Fruit fly (Drosophila melanogaster): ENCODE measurements around the gene Or67d.

Or67d gene

dm6 chr3L:10267011-10267410 is 6.0 kb upstream of the Or67d start, which contains the start of gene can:
Gene can (minus strand): TSS chr3L:10267111.
- no peak for TF ChIP-seq sv (GFP tag; optimal IDR thresholded peaks at IDR 0.05)
- no peak for TF ChIP-seq tai (GFP tag; optimal IDR thresholded peaks at IDR 0.05)
- TF ChIP-seq Dfd (GFP tag; optimal IDR thresholded peaks at IDR 0.05) = no peak
- TF ChIP-seq sage (GFP tag; optimal IDR thresholded peaks at IDR 0.05) = no peak
- no peak for TF ChIP-seq Hnf4 (GFP tag; optimal IDR thresholded peaks at IDR 0.05)
- no peak for TF ChIP-seq woc (GFP tag; optimal IDR thresholded peaks at IDR 0.05)
- TF ChIP-seq N (GFP tag; optimal IDR thresholded peaks at IDR 0.05) = no peak
- no peak for TF ChIP-seq pan (optimal IDR thresholded peaks at IDR 0.05)
- no peak for TF ChIP-seq Dif (GFP tag; optimal IDR thresholded peaks at IDR 0.05; ENCODE audit: partially characterized antibody)
- no peak for TF ChIP-seq psq (GFP tag; optimal IDR thresholded peaks at IDR 0.05)
- no peak for TF ChIP-seq dsf (GFP tag; optimal IDR thresholded peaks at IDR 0.05; ENCODE audit: borderline replicate concordance)
- TF ChIP-seq lola (GFP tag; optimal IDR thresholded peaks at IDR 0.05) = no peak
- no peak for TF ChIP-seq dl (GFP tag; optimal IDR thresholded peaks at IDR 0.05; ENCODE audit: insufficient read depth in 1 of 2, partially characterized antibody in 2 of 2)
- TF ChIP-seq CrebA (GFP tag; optimal IDR thresholded peaks at IDR 0.05; ENCODE audit: borderline replicate concordance) = no peak

- TF ChIP-seq woc (GFP tag; optimal IDR thresholded peaks at IDR 0.05) (peak; percentile 54), HLH106 (tag; optimal IDR thresholded peaks at IDR 0.05) (peak; percentile 57), Dif (GFP tag; optimal IDR thresholded peaks at IDR 0.05; ENCODE audit: partially characterized antibody) (no peak), dl (GFP tag; optimal IDR thresholded peaks at IDR 0.05; ENCODE audit: insufficient read depth in 1 of 2, partially characterized antibody in 2 of 2) (no peak), Mio (GFP tag; optimal IDR thresholded peaks at IDR 0.05) (no peak), Vsx2 (GFP tag; optimal IDR thresholded peaks at IDR 0.05; ENCODE audit: partially characterized antibody) (no peak), OdsH (GFP tag; optimal IDR thresholded peaks at IDR 0.05) (peak; percentile 56), usp (GFP tag; optimal IDR thresholded peaks at IDR 0.05) (no peak), brk (GFP tag; optimal IDR thresholded peaks at IDR 0.05) (no peak), br (GFP tag; optimal IDR thresholded peaks at IDR 0.05) (peak; percentile 23), CG32264 (GFP tag; optimal IDR thresholded peaks at IDR 0.05) (no peak), h (GFP tag; optimal IDR thresholded peaks at IDR 0.05) (peak; percentile 74), N (GFP tag; optimal IDR thresholded peaks at IDR 0.05) (no peak), lola (GFP tag; optimal IDR thresholded peaks at IDR 0.05) (no peak), foxo (GFP tag; optimal IDR thresholded peaks at IDR 0.05) (peak in 1 of 2 experiments; percentile 60), jim (GFP tag; optimal IDR thresholded peaks at IDR 0.05) (no peak), Dfd (GFP tag; optimal IDR thresholded peaks at IDR 0.05) (no peak), dsf (GFP tag; optimal IDR thresholded peaks at IDR 0.05; ENCODE audit: borderline replicate concordance) (no peak), Sp1 (GFP tag; optimal IDR thresholded peaks at IDR 0.05) (peak; percentile 59), Hr83 (GFP tag; optimal IDR thresholded peaks at IDR 0.05; ENCODE audit: poor library complexity, severe bottlenecking) (no peak), GATAd (GFP tag; optimal IDR thresholded peaks at IDR 0.05) (no peak), Jra (GFP tag; optimal IDR thresholded peaks at IDR 0.05) (no peak), rgr (GFP tag; optimal IDR thresholded peaks at IDR 0.05) (peak; percentile 37), Hnf4 (GFP tag; optimal IDR thresholded peaks at IDR 0.05) (peak; percentile 17), sv (GFP tag; optimal IDR thresholded peaks at IDR 0.05) (no peak), pan (optimal IDR thresholded peaks at IDR 0.05) (no peak), Hr78 (GFP tag; optimal IDR thresholded peaks at IDR 0.05) (no peak), dmrt93B (GFP tag; optimal IDR thresholded peaks at IDR 0.05) (peak; percentile 3), tai (GFP tag; optimal IDR thresholded peaks at IDR 0.05) (no peak), CG9705 (GFP tag; optimal IDR thresholded peaks at IDR 0.05) (no peak), Myc (optimal IDR thresholded peaks at IDR 0.05) (no peak), ey (GFP tag; optimal IDR thresholded peaks at IDR 0.05) (peak; percentile 50), sage (GFP tag; optimal IDR thresholded peaks at IDR 0.05) (no peak), Abd-B (GFP tag; optimal IDR thresholded peaks at IDR 0.05) (no peak), psq (GFP tag; optimal IDR thresholded peaks at IDR 0.05) (peak; percentile 26), fru (GFP tag; optimal IDR thresholded peaks at IDR 0.05) (peak; percentile 37), Rel (GFP tag; optimal IDR thresholded peaks at IDR 0.05) (no peak), Rel (tag; optimal IDR thresholded peaks at IDR 0.05) (no peak), CrebA (GFP tag; optimal IDR thresholded peaks at IDR 0.05; ENCODE audit: borderline replicate concordance) (no peak)
Measured at dm6 chr3L:10267605-10268004, 5.4 kb upstream of the Or67d start.
